Fruit fly (Drosophila melanogaster): ENCODE results near the gene eIF2Bbeta.
A peak's percentile ranks its signal among the peaks of the same experiment; 100 is the strongest.

eIF2Bbeta gene

DNA sequence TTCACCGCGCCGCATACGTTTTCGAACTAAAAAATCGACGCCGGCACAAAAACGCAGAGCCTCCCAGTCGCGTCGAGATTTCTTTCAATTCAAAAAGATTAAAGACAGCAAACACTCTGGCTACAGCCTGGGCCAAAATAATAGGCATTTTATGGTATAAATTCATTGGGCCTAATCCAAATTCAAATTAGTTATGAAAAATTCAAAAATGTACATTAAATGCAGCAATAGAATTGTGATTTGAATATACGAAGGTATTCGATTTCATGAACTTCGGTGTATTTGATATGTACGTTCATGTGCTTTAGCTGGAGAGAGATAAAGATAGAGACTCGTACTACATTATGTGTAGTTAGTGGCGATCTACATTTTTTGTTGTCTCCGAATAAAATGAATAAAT is 39.7 kb downstream of the eIF2Bbeta start, which contains the start of gene Syx4 (continued):
- peak; percentile 89 for TF ChIP-seq E2f1 (GFP tag; IDR thresholded peaks at IDR 0.05)
- TF ChIP-seq Camta (GFP tag; optimal IDR thresholded peaks at IDR 0.05), result peak; percentile 84
- no peak for TF ChIP-seq Dip2 (GFP tag; IDR thresholded peaks at IDR 0.05)
- TF ChIP-seq Dip3 (GFP tag; optimal IDR thresholded peaks at IDR 0.05), result peak; percentile 93
- peak; percentile 87 for TF ChIP-seq gsb (GFP tag; IDR thresholded peaks at IDR 0.05)
- TF ChIP-seq C15 (GFP tag; IDR thresholded peaks at IDR 0.05), result peak; percentile 79; the same call in 2 of the 3 replicates
- peak; percentile 76 for TF ChIP-seq CG12104 (GFP tag; optimal IDR thresholded peaks at IDR 0.05)
- peak; percentile 77 for TF ChIP-seq CG11723 (GFP tag; optimal IDR thresholded peaks at IDR 0.05)
- peak; percentile 76 for TF ChIP-seq Nf-YB (GFP tag; optimal IDR thresholded peaks at IDR 0.05)
- TF ChIP-seq CG3847 (GFP tag; IDR thresholded peaks at IDR 0.05), result peak; percentile 84
- TF ChIP-seq Fer1 (GFP tag; optimal IDR thresholded peaks at IDR 0.05), result peak; percentile 96
- peak; percentile 50 for TF ChIP-seq twi (tag; optimal IDR thresholded peaks at IDR 0.05)
- peak; percentile 86 for TF ChIP-seq CG9609 (GFP tag; optimal IDR thresholded peaks at IDR 0.05)
- peak; percentile 63 for TF ChIP-seq CG7928 (GFP tag; optimal IDR thresholded peaks at IDR 0.05)
- no peak for TF ChIP-seq CG1832 (GFP tag; optimal IDR thresholded peaks at IDR 0.05)
- peak; percentile 52 for TF ChIP-seq zen (tag; optimal IDR thresholded peaks at IDR 0.05)
- TF ChIP-seq tap (tag; optimal IDR thresholded peaks at IDR 0.05), result peak; percentile 93
- TF ChIP-seq HmgZ (tag; optimal IDR thresholded peaks at IDR 0.05), result peak; percentile 90
- TF ChIP-seq lola (GFP tag; optimal IDR thresholded peaks at IDR 0.05), result peak in 1 of 3 experiments; percentile 53
- no peak for TF ChIP-seq CG14860 (GFP tag; IDR thresholded peaks at IDR 0.05; ENCODE audit: partially characterized antibody)
- peak; percentile 79 for TF ChIP-seq CG13775 (GFP tag; optimal IDR thresholded peaks at IDR 0.05)
- peak; percentile 81 for TF ChIP-seq CG32772 (GFP tag; IDR thresholded peaks at IDR 0.05)
- peak; percentile 25 for TF ChIP-seq cato (GFP tag; optimal IDR thresholded peaks at IDR 0.05; ENCODE audit: borderline replicate concordance)
- TF ChIP-seq CG6272 (GFP tag; IDR thresholded peaks at IDR 0.05), result peak; percentile 76
- peak; percentile 84 for TF ChIP-seq Blimp-1 (GFP tag; optimal IDR thresholded peaks at IDR 0.05)
- peak; percentile 86 for TF ChIP-seq tup (GFP tag; optimal IDR thresholded peaks at IDR 0.05)
- TF ChIP-seq fd102C (GFP tag; optimal IDR thresholded peaks at IDR 0.05), result no peak
- TF ChIP-seq Max (GFP tag; optimal IDR thresholded peaks at IDR 0.05), result peak; percentile 87
- peak; percentile 85 for TF ChIP-seq eyg (GFP tag; optimal IDR thresholded peaks at IDR 0.05)
- TF ChIP-seq p53 (GFP tag; optimal IDR thresholded peaks at IDR 0.05), result peak; percentile 62
- TF ChIP-seq CkIIα-i1 (GFP tag; IDR thresholded peaks at IDR 0.05), result peak; percentile 43; the same call in 1 of the 2 replicates
- peak; percentile 84 for TF ChIP-seq odd (GFP tag; optimal IDR thresholded peaks at IDR 0.05)
- peak; percentile 85 for TF ChIP-seq D19A (tag; optimal IDR thresholded peaks at IDR 0.05)
- peak; percentile 85 for TF ChIP-seq CG4854 (GFP tag; optimal IDR thresholded peaks at IDR 0.05)
- peak; percentile 92 for TF ChIP-seq mam (GFP tag; optimal IDR thresholded peaks at IDR 0.05)
- TF ChIP-seq Doc2 (GFP tag; IDR thresholded peaks at IDR 0.05), result 0 out of 2 replicates have a peak, but pooled peaks have one; percentile 21
- TF ChIP-seq da (GFP tag; optimal IDR thresholded peaks at IDR 0.05), result peak; percentile 60
- TF ChIP-seq ERR (GFP tag; optimal IDR thresholded peaks at IDR 0.05), result peak; percentile 81
- TF ChIP-seq CG7786 (GFP tag; optimal IDR thresholded peaks at IDR 0.05), result peak; percentile 94
- TF ChIP-seq Drgx (GFP tag; IDR thresholded peaks at IDR 0.05), result peak; percentile 96
- TF ChIP-seq CG4328 (GFP tag; optimal IDR thresholded peaks at IDR 0.05), result peak; percentile 17
- TF ChIP-seq Chrac-16 (GFP tag; optimal IDR thresholded peaks at IDR 0.05), result peak; percentile 79
- TF ChIP-seq chif (GFP tag; optimal IDR thresholded peaks at IDR 0.05), result peak; percentile 78 to 83
- TF ChIP-seq CG18476 (GFP tag; optimal IDR thresholded peaks at IDR 0.05), result peak; percentile 86
- peak; percentile 77 for TF ChIP-seq CG2889 (GFP tag; IDR thresholded peaks at IDR 0.05)
- TF ChIP-seq CG34422 (GFP tag; IDR thresholded peaks at IDR 0.05), result peak; percentile 89
- no peak for TF ChIP-seq CG16813 (GFP tag; IDR thresholded peaks at IDR 0.05; ENCODE audit: partially characterized antibody)
- TF ChIP-seq disco-r (GFP tag; optimal IDR thresholded peaks at IDR 0.05), result peak; percentile 77
- peak; percentile 78 for TF ChIP-seq CG10267 (tag; optimal IDR thresholded peaks at IDR 0.05)
- peak; percentile 87 for TF ChIP-seq CG16863 (GFP tag; optimal IDR thresholded peaks at IDR 0.05)
- peak; percentile 50 for TF ChIP-seq CG2116 (GFP tag; optimal IDR thresholded peaks at IDR 0.05)
